Fruit fly (Drosophila melanogaster): ENCODE data around the gene CG7024.

The CG7024 gene

DNA sequence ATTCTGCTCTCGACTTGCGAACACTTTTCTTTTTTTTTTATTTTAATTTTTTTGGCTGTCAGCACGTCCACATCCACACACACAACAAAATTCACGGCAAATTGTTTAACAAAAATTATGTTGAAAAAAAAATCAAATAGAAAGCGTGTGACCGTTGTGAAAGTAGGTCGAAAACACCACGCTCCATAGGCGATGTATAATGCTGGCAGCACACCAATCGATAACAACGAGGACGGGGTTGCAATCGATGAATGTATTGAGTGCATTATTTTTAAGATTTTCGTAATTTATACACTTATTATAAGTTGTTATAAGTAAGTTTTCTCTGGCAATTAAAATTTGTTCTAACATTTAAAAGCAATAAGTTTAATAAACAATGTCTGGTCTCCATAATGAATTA, 18.4 kb upstream of the CG7024 start, which contains the start of gene Pp2C1 (continued):
- no peak for TF ChIP-seq shn (GFP tag; optimal IDR thresholded peaks at IDR 0.05)
- TF ChIP-seq mld (GFP tag; IDR thresholded peaks at IDR 0.05; ENCODE audit: partially characterized antibody) = 0 out of 3 replicates have a peak, but pooled peaks have one; percentile 34
- TF ChIP-seq CG7987 (GFP tag; optimal IDR thresholded peaks at IDR 0.05) = no peak
- TF ChIP-seq CG7357 (GFP tag; IDR thresholded peaks at IDR 0.05) = no peak
- TF ChIP-seq run (tag; optimal IDR thresholded peaks at IDR 0.05) = no peak
- TF ChIP-seq CG1792 (GFP tag; optimal IDR thresholded peaks at IDR 0.05) = no peak
- TF ChIP-seq salm (tag; optimal IDR thresholded peaks at IDR 0.05) = no peak
- TF ChIP-seq Doc2 (GFP tag; IDR thresholded peaks at IDR 0.05) = no peak
- TF ChIP-seq CG17612 (GFP tag; IDR thresholded peaks at IDR 0.05) = no peak
- no peak for TF ChIP-seq CG12155 (GFP tag; optimal IDR thresholded peaks at IDR 0.05)
- TF ChIP-seq Nf-YB (GFP tag; optimal IDR thresholded peaks at IDR 0.05) = no peak
- TF ChIP-seq CG14860 (GFP tag; IDR thresholded peaks at IDR 0.05; ENCODE audit: partially characterized antibody) = peak; percentile 69
- TF ChIP-seq fru (optimal IDR thresholded peaks at IDR 0.05) = no peak
- peak; percentile 88 for TF ChIP-seq Dref (GFP tag; IDR thresholded peaks at IDR 0.05)
- peak; percentile 45 for TF ChIP-seq CG1603 (tag; optimal IDR thresholded peaks at IDR 0.05)
- no peak for TF ChIP-seq ERR (GFP tag; optimal IDR thresholded peaks at IDR 0.05)
- no peak for TF ChIP-seq schlank (tag; optimal IDR thresholded peaks at IDR 0.05)
- TF ChIP-seq Drgx (GFP tag; IDR thresholded peaks at IDR 0.05) = no peak
- peak; percentile 79 for TF ChIP-seq stwl (tag; optimal IDR thresholded peaks at IDR 0.05)
- TF ChIP-seq ssp (GFP tag; IDR thresholded peaks at IDR 0.05) = 0 out of 2 replicates have a peak, but pooled peaks have one; percentile 18
- TF ChIP-seq CrebB (tag; optimal IDR thresholded peaks at IDR 0.05) = no peak
- no peak for TF ChIP-seq Neu2 (GFP tag; optimal IDR thresholded peaks at IDR 0.05; ENCODE audit: borderline replicate concordance)
- no peak for TF ChIP-seq CG7556 (GFP tag; optimal IDR thresholded peaks at IDR 0.05)
- no peak for TF ChIP-seq vfl (GFP tag; optimal IDR thresholded peaks at IDR 0.05)
- TF ChIP-seq Tbp (GFP tag; optimal IDR thresholded peaks at IDR 0.05) = no peak
- no peak for TF ChIP-seq zf30C (GFP tag; optimal IDR thresholded peaks at IDR 0.05)
- TF ChIP-seq inv (GFP tag; IDR thresholded peaks at IDR 0.05; ENCODE audit: partially characterized antibody) = peak; percentile 74
- TF ChIP-seq CG11560 (tag; IDR thresholded peaks at IDR 0.05) = peak; percentile 87; the same call in 2 of the 3 replicates
- no peak for TF ChIP-seq Gsc (GFP tag; IDR thresholded peaks at IDR 0.05)
- TF ChIP-seq cato (GFP tag; optimal IDR thresholded peaks at IDR 0.05; ENCODE audit: borderline replicate concordance) = no peak
- TF ChIP-seq CG6272 (GFP tag; IDR thresholded peaks at IDR 0.05) = no peak; the same call in 1 of the 2 replicates
- no peak for TF ChIP-seq sima (GFP tag; optimal IDR thresholded peaks at IDR 0.05)
- no peak for TF ChIP-seq exex (tag; optimal IDR thresholded peaks at IDR 0.05)
- peak; percentile 67 for TF ChIP-seq pzg (GFP tag; optimal IDR thresholded peaks at IDR 0.05)
- no peak for TF ChIP-seq ftz-f1 (GFP tag; optimal IDR thresholded peaks at IDR 0.05)
- peak; percentile 26 for TF ChIP-seq CG15514 (GFP tag; optimal IDR thresholded peaks at IDR 0.05)
- TF ChIP-seq gem (tag; optimal IDR thresholded peaks at IDR 0.05) = no peak
- TF ChIP-seq CG17568 (GFP tag; optimal IDR thresholded peaks at IDR 0.05) = no peak
- TF ChIP-seq ro (GFP tag; IDR thresholded peaks at IDR 0.05) = no peak
- TF ChIP-seq CG9797 (GFP tag; optimal IDR thresholded peaks at IDR 0.05) = peak; percentile 61
- TF ChIP-seq CG31365 (tag; optimal IDR thresholded peaks at IDR 0.05) = no peak
- TF ChIP-seq row (GFP tag; IDR thresholded peaks at IDR 0.05) = peak; percentile 72
- peak; percentile 23 for TF ChIP-seq vvl (GFP tag; IDR thresholded peaks at IDR 0.05)
- no peak for TF ChIP-seq CG17359 (tag; optimal IDR thresholded peaks at IDR 0.05)
- no peak for TF ChIP-seq org-1 (GFP tag; optimal IDR thresholded peaks at IDR 0.05)
- no peak for TF ChIP-seq CG16779 (GFP tag; IDR thresholded peaks at IDR 0.05)
- no peak for TF ChIP-seq CG1024 (GFP tag; IDR thresholded peaks at IDR 0.05)
- TF ChIP-seq CG5245 (GFP tag; optimal IDR thresholded peaks at IDR 0.05) = no peak
- TF ChIP-seq Opbp (GFP tag; IDR thresholded peaks at IDR 0.05; ENCODE audit: partially characterized antibody) = peak; percentile 90
- TF ChIP-seq tio (GFP tag; optimal IDR thresholded peaks at IDR 0.05) = no peak
- TF ChIP-seq CG5953 (GFP tag; IDR thresholded peaks at IDR 0.05) = no peak
- TF ChIP-seq PHDP (tag; optimal IDR thresholded peaks at IDR 0.05) = no peak

All from whole organism, embryonic.